Worm (Caenorhabditis elegans): Measurements from ENCODE around the gene kqt-3.

Gene kqt-3

ce11 chrII:13664416-13664815, 31.7 kb upstream of the kqt-3 start (continued):
- TF ChIP-seq mes-2 (tag; optimal IDR thresholded peaks at IDR 0.05; ENCODE audit: poor library complexity, severe bottlenecking): no peak
- TF ChIP-seq madf-9 (GFP tag; conservative IDR thresholded peaks at IDR 0.05): no peak
- no peak for TF ChIP-seq cey-2 (tag; optimal IDR thresholded peaks at IDR 0.05; ENCODE audit: borderline replicate concordance, insufficient read depth)
- no peak for TF ChIP-seq ZK337.2 (GFP tag; IDR thresholded peaks at IDR 0.05)
- TF ChIP-seq dmd-9 (GFP tag; IDR thresholded peaks at IDR 0.05): no peak
- peak; percentile 66 for TF ChIP-seq hlh-11 (tag; optimal IDR thresholded peaks at IDR 0.05)
- no peak for TF ChIP-seq T26A8.4 (GFP tag; IDR thresholded peaks at IDR 0.05)
- TF ChIP-seq dve-1 (tag; optimal IDR thresholded peaks at IDR 0.05; ENCODE audit: insufficient read depth): peak; percentile 82
- TF ChIP-seq ceh-44 (GFP tag; IDR thresholded peaks at IDR 0.05): no peak
- no peak for TF ChIP-seq madf-5 (GFP tag; IDR thresholded peaks at IDR 0.05)
- no peak for TF ChIP-seq daf-16 (GFP tag; optimal IDR thresholded peaks at IDR 0.05)
- TF ChIP-seq daf-16 (tag; optimal IDR thresholded peaks at IDR 0.05): peak; percentile 54
- TF ChIP-seq gei-8 (GFP tag; optimal IDR thresholded peaks at IDR 0.05): no peak
- no peak for TF ChIP-seq nhr-25 (tag; optimal IDR thresholded peaks at IDR 0.05; ENCODE audit: borderline replicate concordance, insufficient read depth)
- no peak for TF ChIP-seq hmg-1.1 (GFP tag; IDR thresholded peaks at IDR 0.05)
- no peak for TF ChIP-seq tra-1 (GFP tag; IDR thresholded peaks at IDR 0.05)
- TF ChIP-seq mep-1 (tag; optimal IDR thresholded peaks at IDR 0.05): no peak
- no peak for TF ChIP-seq set-16 (GFP tag; IDR thresholded peaks at IDR 0.05)
- TF ChIP-seq ceh-32 (tag; optimal IDR thresholded peaks at IDR 0.05; ENCODE audit: poor library complexity): no peak
- no peak for TF ChIP-seq spr-1 (tag; optimal IDR thresholded peaks at IDR 0.05)
- no peak for TF ChIP-seq ceh-20 (GFP tag; IDR thresholded peaks at IDR 0.05)
- TF ChIP-seq spr-3 (GFP tag; optimal IDR thresholded peaks at IDR 0.05): no peak
- peak; percentile 15 for TF ChIP-seq ztf-7 (tag; optimal IDR thresholded peaks at IDR 0.05)
- TF ChIP-seq ama-1 (optimal IDR thresholded peaks at IDR 0.05): no peak
- TF ChIP-seq dmd-8 (GFP tag; IDR thresholded peaks at IDR 0.05): no peak
- TF ChIP-seq jun-1 (tag; optimal IDR thresholded peaks at IDR 0.05): no peak
- peak in 1 of 2 experiments; percentile 79 for TF ChIP-seq lsy-2 (tag; optimal IDR thresholded peaks at IDR 0.05)
- TF ChIP-seq ceh-62 (tag; optimal IDR thresholded peaks at IDR 0.05): no peak
- no peak for TF ChIP-seq pqm-1 (tag; optimal IDR thresholded peaks at IDR 0.05)
- TF ChIP-seq nhr-28 (tag; optimal IDR thresholded peaks at IDR 0.05): peak; percentile 74
- no peak for TF ChIP-seq snpc-1.2 (GFP tag; IDR thresholded peaks at IDR 0.05)
- no peak for TF ChIP-seq tag-97 (GFP tag; IDR thresholded peaks at IDR 0.05)
- peak; percentile 56 for TF ChIP-seq nhr-77 (tag; optimal IDR thresholded peaks at IDR 0.05)
- no peak for TF ChIP-seq hif-1 (tag; optimal IDR thresholded peaks at IDR 0.05)
- no peak for TF ChIP-seq saeg-2 (GFP tag; IDR thresholded peaks at IDR 0.05)
- no peak for TF ChIP-seq lin-13 (GFP tag; optimal IDR thresholded peaks at IDR 0.05)
- no peak for TF ChIP-seq ceh-28 (tag; optimal IDR thresholded peaks at IDR 0.05)
- no peak for TF ChIP-seq mxl-2 (GFP tag; conservative IDR thresholded peaks at IDR 0.05)
- TF ChIP-seq lin-29 (GFP tag; IDR thresholded peaks at IDR 0.05): no peak
- TF ChIP-seq dmd-6 (GFP tag; IDR thresholded peaks at IDR 0.05): peak; percentile 76
- TF ChIP-seq php-3 (GFP tag; IDR thresholded peaks at IDR 0.05): 0 out of 2 replicates have a peak, but pooled peaks have one; percentile 45
- no peak for TF ChIP-seq ceh-82 (tag; optimal IDR thresholded peaks at IDR 0.05)
- no peak for TF ChIP-seq ctbp-1 (GFP tag; IDR thresholded peaks at IDR 0.05)
- no peak for TF ChIP-seq mdt-29 (GFP tag; IDR thresholded peaks at IDR 0.05)
- no peak for TF ChIP-seq zfp-3 (GFP tag; conservative IDR thresholded peaks at IDR 0.05)
- no peak for TF ChIP-seq egl-27 (tag; optimal IDR thresholded peaks at IDR 0.05)
- no peak for TF ChIP-seq fkh-10 (GFP tag; optimal IDR thresholded peaks at IDR 0.05)
- TF ChIP-seq lin-38 (GFP tag; IDR thresholded peaks at IDR 0.05): no peak
- TF ChIP-seq unc-62 (GFP tag; optimal IDR thresholded peaks at IDR 0.05 in 1 of 2): no peak
- TF ChIP-seq unc-62 (tag; optimal IDR thresholded peaks at IDR 0.05): no peak
- TF ChIP-seq T20F7.1 (GFP tag; optimal IDR thresholded peaks at IDR 0.05): peak; percentile 45
- no peak for TF ChIP-seq D1046.2 (GFP tag; IDR thresholded peaks at IDR 0.05)
